Worm (Caenorhabditis elegans): ENCODE measurements around the gene T24A6.17.

- TF ChIP-seq unc-39 (tag; optimal IDR thresholded peaks at IDR 0.05): no peak
- TF ChIP-seq aly-2 (tag; optimal IDR thresholded peaks at IDR 0.05): no peak
- TF ChIP-seq ztf-4 (tag; optimal IDR thresholded peaks at IDR 0.05): no peak
- TF ChIP-seq hmg-11 (tag; optimal IDR thresholded peaks at IDR 0.05): no peak
- TF ChIP-seq nhr-76 (tag; optimal IDR thresholded peaks at IDR 0.05): no peak
- no peak for TF ChIP-seq unc-62 (GFP tag; optimal IDR thresholded peaks at IDR 0.05)
Observed at ce11 chrV:3557422-3557821, 6.8 kb downstream of the T24A6.17 start, which contains the start of gene grl-31.

Measured in whole organism, L3 larva.